Worm (Caenorhabditis elegans) whole organism, L4/young adult: ENCODE measurements around the gene W09C2.8.

Source experiments
- W03F9.2 ChIP-seq: fragments of 150-350 bp; optimal IDR thresholded peaks from 2 replicates; lab custom pipeline; 2014; ENCODE audit warnings: missing biosample characterization, missing genetic modification characterization
- dao-5 ChIP-seq: sonication (generic microtip); optimal IDR thresholded peaks from 2 replicates; lab custom pipeline; 2016; ENCODE audit warnings: missing genotype, missing genetic modification characterization, moderate library complexity, missing compliant biosample characterization
- him-1 ChIP-seq: sonication (generic microtip); optimal IDR thresholded peaks from 2 replicates; lab custom pipeline; 2016; ENCODE audit warnings: missing genotype, missing genetic modification reagents, missing genetic modification characterization, missing compliant biosample characterization

The W09C2.8 gene

DNA sequence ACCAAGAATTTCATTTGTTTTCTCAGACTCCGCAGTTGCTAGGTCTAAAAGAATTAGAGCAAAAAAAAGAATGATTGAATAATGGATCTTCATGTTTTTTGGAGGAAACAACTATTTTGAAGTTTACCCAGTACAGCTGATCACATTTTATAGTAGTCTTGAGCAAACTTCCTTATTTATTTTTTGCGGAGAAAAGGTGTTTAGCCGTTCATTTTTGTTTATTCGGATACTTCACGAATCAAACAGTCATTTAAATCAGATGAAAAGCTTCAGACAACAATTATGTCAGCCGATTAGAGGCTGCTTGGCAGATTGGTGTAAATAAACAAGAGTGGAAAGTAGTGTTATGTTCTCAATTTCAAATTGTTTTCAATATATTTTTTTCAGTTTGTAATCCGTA, at the start of gene W09C2.8:
Gene W09C2.8, minus strand, starts transcription at position 101 of the 400 bp plus-strand sequence.
- TF ChIP-seq W03F9.2 (tag; lab: Kevin White, UChicago), result no peak
- no peak for TF ChIP-seq dao-5 (tag; lab: Kevin White, UChicago)
- no peak for TF ChIP-seq him-1 (tag; lab: Kevin White, UChicago)

DNA sequence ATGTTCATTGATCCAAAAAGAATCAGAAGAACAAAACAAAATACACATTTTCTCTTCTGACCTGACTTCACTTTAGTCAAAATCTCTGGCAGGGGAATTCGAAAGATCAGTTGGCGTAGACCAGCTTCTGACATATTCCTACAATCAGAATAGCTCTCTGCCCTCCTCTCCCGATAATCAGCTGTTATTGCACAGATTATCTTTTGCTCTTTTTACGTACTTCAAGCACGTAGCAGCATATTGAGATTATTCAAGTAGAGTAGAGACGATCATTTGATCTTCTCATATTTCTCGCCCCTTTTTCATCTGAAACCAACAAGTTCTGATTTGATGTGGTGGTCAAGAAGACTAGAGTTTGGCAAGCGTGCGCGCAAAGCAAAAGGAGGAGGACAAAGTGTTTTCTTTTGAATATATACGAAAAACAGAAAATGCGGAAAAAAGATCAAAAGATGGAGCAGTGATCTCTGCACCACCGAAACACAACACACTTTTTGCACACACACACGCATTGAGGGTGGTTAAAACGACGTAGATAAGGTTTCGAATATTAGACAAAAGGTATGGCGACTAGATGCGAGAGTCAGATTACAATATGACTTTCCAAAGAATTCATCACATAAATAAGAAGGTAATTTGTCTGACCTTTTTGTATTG, 49.6 kb upstream of the W09C2.8 start:
- no peak for TF ChIP-seq him-1 (tag; lab: Kevin White, UChicago)
- no peak for TF ChIP-seq dao-5 (tag; lab: Kevin White, UChicago)
- TF ChIP-seq W03F9.2 (tag; lab: Kevin White, UChicago), result no peak

DNA sequence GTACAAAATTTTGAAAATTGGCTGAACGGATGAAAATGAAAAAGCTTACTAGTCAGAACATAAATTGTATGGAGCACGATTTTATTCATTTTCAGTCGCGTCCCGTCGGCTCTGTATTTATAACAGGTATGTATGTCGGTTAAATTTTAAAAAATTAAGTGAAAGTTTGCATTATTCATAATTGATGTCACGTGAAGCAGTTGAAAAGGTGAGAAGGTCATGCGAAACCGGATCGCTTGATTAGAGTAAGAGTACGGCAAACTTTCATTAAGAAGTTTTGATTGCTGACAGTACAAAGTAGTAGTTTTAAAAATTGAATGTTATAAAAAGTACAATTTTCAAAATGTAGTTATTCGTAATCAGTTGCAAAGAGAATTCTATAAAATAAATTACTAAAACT, 49.0 kb upstream of the W09C2.8 start:
- no peak for TF ChIP-seq him-1 (tag; lab: Kevin White, UChicago)
- no peak for TF ChIP-seq dao-5 (tag; lab: Kevin White, UChicago)
- TF ChIP-seq W03F9.2 (tag; lab: Kevin White, UChicago), result no peak

DNA sequence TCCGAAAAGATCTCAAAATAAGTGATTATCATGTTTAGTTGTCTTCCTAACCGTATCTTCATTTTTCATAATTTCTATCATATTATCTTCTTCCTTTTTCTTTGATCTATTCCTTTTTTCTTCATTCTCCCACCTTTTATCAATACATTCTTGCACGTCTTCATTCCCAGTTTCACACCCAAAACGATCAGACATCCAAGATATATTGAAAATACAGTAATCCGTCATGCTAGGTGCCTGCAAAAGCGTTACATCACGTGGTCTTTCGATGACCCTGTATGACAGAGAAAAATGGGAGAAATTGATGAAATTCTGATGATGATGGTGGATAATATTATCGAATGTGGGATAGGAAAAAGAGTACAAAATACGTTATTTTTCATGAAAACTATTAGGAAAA, 48.3 kb upstream of the W09C2.8 start:
- TF ChIP-seq dao-5 (tag; lab: Kevin White, UChicago) (no peak), him-1 (tag; lab: Kevin White, UChicago) (no peak), W03F9.2 (tag; lab: Kevin White, UChicago) (no peak)

- TF ChIP-seq him-1 (tag; lab: Kevin White, UChicago) (no peak), dao-5 (tag; lab: Kevin White, UChicago) (no peak), W03F9.2 (tag; lab: Kevin White, UChicago) (no peak)
Observed at ce11 chrIV:9671001-9671652, 47.0 kb upstream of the W09C2.8 start.

DNA sequence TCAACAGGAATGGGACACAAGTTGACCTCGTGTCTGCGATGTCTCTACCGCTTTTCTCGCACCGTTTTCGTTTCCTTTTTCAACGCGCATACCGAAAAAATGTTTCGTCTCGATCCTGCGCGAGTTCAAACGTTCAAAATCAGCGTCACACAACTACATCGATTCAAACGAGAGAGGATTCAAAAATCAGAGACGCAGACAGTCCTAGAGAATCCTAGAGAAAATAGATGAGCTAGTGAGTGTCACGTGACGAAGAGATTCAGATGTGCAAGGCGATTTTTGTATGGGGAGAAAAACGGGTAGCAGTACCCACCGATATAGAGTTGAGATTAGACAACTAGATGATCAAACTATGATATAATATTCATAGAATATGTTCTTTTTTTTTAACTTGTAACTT, 45.8 kb upstream of the W09C2.8 start:
- no peak for TF ChIP-seq dao-5 (tag; lab: Kevin White, UChicago)
- no peak for TF ChIP-seq him-1 (tag; lab: Kevin White, UChicago)
- TF ChIP-seq W03F9.2 (tag; lab: Kevin White, UChicago), result no peak

DNA sequence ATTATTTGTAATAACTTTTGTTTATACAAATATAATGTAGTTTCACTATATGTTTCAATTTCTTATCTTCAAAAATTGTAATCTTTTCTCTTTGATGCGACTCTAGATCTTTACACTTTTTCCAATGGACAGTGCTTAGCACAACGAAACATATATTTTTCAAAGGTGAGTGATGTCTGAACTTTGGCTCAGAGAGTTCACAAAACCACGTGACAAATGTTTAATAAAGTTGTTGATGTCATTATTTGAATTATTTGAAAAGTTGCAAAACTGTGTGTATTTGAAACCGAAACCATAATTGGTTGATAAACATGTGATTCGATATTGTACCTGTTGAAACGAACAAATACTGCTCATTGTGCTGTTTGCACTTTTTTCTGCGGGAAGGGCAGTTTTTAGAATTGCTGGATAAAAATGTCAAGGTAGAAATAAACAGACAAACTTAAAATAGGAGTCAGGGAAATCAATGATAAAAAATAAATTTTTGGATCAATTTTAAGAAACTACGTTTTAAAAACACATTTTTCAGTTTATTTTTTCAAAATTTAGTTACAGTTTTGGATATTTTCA, 44.0 kb upstream of the W09C2.8 start:
- no peak for TF ChIP-seq dao-5 (tag; lab: Kevin White, UChicago)

- no peak for TF ChIP-seq him-1 (tag; lab: Kevin White, UChicago)
Observed at ce11 chrIV:9667084-9667483, 42.9 kb upstream of the W09C2.8 start.

DNA sequence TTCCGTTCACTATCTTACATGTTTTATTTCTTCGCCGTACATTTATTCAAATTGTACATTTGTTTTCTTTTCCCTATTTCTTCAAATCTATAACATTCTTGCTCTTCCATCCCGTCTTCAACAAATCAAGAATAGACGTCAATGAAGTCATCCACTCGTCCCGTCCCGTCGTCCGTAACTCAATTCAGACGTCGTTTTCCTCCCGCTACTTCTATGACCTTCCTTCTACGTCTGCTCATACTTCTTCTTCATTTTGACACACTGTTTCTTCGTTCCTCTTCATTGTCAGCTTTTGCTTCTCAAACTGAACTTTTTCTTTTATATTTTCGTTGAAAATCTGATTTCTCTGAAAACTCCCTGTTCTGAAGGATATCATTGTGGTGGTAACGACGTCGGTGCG, 35.8 kb upstream of the W09C2.8 start:
- TF ChIP-seq dao-5 (tag; lab: Kevin White, UChicago) (no peak), him-1 (tag; lab: Kevin White, UChicago) (no peak)

DNA sequence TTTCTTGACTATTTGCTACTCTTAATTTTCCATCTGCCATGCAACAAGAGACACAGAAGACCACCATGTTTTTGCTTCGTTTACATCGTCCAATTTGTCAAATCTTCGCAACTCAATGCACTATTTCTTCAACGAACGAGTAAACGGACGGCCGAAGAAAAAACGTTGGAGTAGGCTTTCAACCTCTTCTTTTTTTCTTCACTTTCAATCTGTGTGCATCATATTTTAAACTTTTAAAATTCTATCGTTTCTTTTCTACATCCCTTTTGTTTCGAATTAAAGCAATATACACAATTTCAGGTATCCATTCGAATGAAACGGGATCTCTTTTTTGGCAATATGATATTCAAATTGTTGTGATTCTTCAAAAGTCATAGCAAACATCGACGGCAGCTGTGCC, 33.6 kb upstream of the W09C2.8 start, which contains the start of gene acc-1:
Gene acc-1, plus strand, starts transcription at position 301 of the 400 bp plus-strand sequence.
- TF ChIP-seq him-1 (tag; lab: Kevin White, UChicago) (no peak), W03F9.2 (tag; lab: Kevin White, UChicago) (no peak), dao-5 (tag; lab: Kevin White, UChicago) (no peak)

ce11 chrIV:9655556-9655955, 31.4 kb upstream of the W09C2.8 start:
- no peak for TF ChIP-seq W03F9.2 (tag; lab: Kevin White, UChicago)
- TF ChIP-seq him-1 (tag; lab: Kevin White, UChicago), result no peak
- TF ChIP-seq dao-5 (tag; lab: Kevin White, UChicago), result no peak

DNA sequence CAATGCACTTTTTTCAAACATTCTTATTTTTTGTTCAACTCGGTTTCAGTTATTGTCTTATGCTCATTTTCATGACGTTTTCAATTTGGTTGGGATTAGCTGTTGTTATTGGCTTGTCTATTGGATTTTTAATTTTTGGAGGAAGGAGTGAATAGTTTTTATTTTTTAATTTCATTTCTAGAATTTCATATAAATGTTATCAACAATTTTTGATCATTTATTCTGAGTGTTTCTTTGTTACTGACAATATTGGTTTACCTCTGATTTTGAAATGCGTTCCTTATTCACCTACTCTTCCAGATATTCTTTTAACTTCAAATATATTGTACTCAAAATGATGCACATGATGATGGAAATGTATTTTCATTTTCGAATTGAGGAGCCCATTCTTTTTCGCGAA, 29.8 kb upstream of the W09C2.8 start, which contains the start of gene F58G6.7:
Gene F58G6.7, plus strand, starts transcription at position 301 of the 400 bp plus-strand sequence.
- TF ChIP-seq dao-5 (tag; lab: Kevin White, UChicago) (no peak), W03F9.2 (tag; lab: Kevin White, UChicago) (no peak), him-1 (tag; lab: Kevin White, UChicago) (no peak)

DNA sequence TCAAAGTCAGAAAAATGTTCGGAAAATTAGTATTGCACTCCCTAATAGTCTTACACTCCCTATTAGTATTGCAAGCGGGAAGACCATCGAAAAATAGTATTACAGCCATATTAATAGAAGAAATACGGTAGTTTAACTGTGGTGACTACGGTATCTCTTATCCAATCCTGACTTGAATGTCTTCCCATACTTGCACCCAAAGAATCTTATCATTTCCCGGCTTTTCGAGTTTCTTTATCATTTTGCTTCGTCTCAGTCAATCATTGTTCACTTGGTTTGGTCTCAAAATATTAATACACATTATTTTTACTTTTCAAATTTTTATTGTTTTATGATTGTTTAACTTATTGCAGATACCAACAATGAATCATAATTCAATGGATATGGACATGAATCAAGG, 29.0 kb upstream of the W09C2.8 start, which contains the start of gene F58G6.3:
Gene F58G6.3, plus strand, starts transcription at position 352 of the 400 bp plus-strand sequence.
- no peak for TF ChIP-seq dao-5 (tag; lab: Kevin White, UChicago)
- no peak for TF ChIP-seq him-1 (tag; lab: Kevin White, UChicago)
- TF ChIP-seq W03F9.2 (tag; lab: Kevin White, UChicago), result no peak

DNA sequence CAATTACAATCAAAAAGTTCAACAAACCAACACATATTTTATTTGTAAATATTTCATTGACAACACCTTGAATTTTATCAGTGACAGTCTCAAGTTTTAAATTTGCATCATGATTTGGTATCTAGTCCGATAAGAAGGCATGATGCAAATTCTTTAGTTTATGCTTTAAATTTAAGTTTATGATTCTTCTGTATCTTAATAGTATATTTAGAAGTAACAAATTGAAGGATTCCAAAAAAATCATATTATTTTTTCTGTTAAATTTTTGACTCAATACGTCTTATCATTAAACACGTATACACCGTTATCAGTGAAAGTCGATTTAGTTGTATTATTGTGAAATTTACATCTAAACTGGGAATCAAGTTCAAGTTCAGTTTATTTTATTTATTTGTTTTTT, 27.1 kb upstream of the W09C2.8 start, which contains the start of gene chca-1:
Gene chca-1, plus strand, starts transcription at position 161 of the 400 bp plus-strand sequence.
- peak; percentile 37 for TF ChIP-seq W03F9.2 (tag; lab: Kevin White, UChicago)
- TF ChIP-seq him-1 (tag; lab: Kevin White, UChicago), result no peak
